Worm (Caenorhabditis elegans) whole organism, L4 larva: Measurements from ENCODE around the gene srh-148.

Experiments
- F26F4.8 ChIP-seq: fragments of 200-800 bp; sonication (Bioruptor generic); conservative IDR thresholded peaks from 2 replicates; pipeline ENCODE4 v1.3.6; 2022; ENCODE audit warnings: missing genetic modification characterization, missing compliant biosample characterization
- F37D6.2 ChIP-seq: sonication (generic microtip); optimal IDR thresholded peaks from 2 replicates; lab custom pipeline; 2016; ENCODE audit warnings: mild to moderate bottlenecking, missing genetic modification characterization, missing compliant biosample characterization
- T20F7.1 ChIP-seq: fragments of 200-800 bp; sonication (Bioruptor generic); optimal IDR thresholded peaks from 2 replicates; lab custom pipeline; 2018; ENCODE audit warnings: mild to moderate bottlenecking, missing genetic modification characterization, missing compliant biosample characterization
- Y48G9A.11 ChIP-seq: fragments of 200-800 bp; sonication (Bioruptor generic); IDR thresholded peaks from 2 replicates; pipeline ENCODE4 v1.3.6; 2022; ENCODE audit warnings: missing genetic modification reagents, missing genetic modification characterization, missing compliant biosample characterization
- ZK337.2 ChIP-seq: fragments of 200-800 bp; sonication (Bioruptor generic); IDR thresholded peaks from 2 replicates; pipeline ENCODE4 v1.3.6; 2022; ENCODE audit warnings: missing genetic modification reagents, missing genetic modification characterization, missing compliant biosample characterization
- aly-2 ChIP-seq: sonication (generic microtip); optimal IDR thresholded peaks from 2 replicates; lab custom pipeline; 2018; ENCODE audit warnings: missing biosample characterization, missing genetic modification characterization
- ama-1 ChIP-seq: fragments of 150-350 bp; optimal IDR thresholded peaks from 2 replicates; lab custom pipeline; 2014; ENCODE audit warnings: inconsistent platforms, mixed read lengths
- attf-4 ChIP-seq: sonication (generic microtip); optimal IDR thresholded peaks from 3 replicates; lab custom pipeline; 2017; ENCODE audit warnings: missing biosample characterization, missing genetic modification characterization
- ceh-20 ChIP-seq: fragments of 200-800 bp; sonication (Bioruptor generic); IDR thresholded peaks from 2 replicates; pipeline ENCODE4 v1.3.6; 2022; ENCODE audit warnings: missing genetic modification reagents, missing genetic modification characterization, missing compliant biosample characterization
- ceh-28 ChIP-seq: fragments of 150-350 bp; optimal IDR thresholded peaks from 2 replicates; lab custom pipeline; 2014; ENCODE audit warnings: missing biosample characterization, missing genetic modification reagents, missing genetic modification characterization
- ceh-32 ChIP-seq: sonication (generic microtip); optimal IDR thresholded peaks from 2 replicates; lab custom pipeline; 2016; ENCODE audit warnings: mild to moderate bottlenecking, missing genetic modification characterization, missing compliant biosample characterization; ENCODE audit not compliant: poor library complexity
- ceh-82 ChIP-seq: sonication (generic microtip); optimal IDR thresholded peaks from 2 replicates; lab custom pipeline; 2017; ENCODE audit warnings: missing biosample characterization, missing genetic modification characterization
- ces-1 ChIP-seq: fragments of 150-350 bp; sonication (generic microtip); optimal IDR thresholded peaks from 4 replicates; lab custom pipeline; 2014; ENCODE audit warnings: missing biosample characterization, missing genetic modification reagents, missing genetic modification characterization
- cey-2 ChIP-seq: sonication (generic microtip); optimal IDR thresholded peaks from 3 replicates; lab custom pipeline; 2017; ENCODE audit warnings: missing genetic modification characterization, mild to moderate bottlenecking, missing compliant biosample characterization, antibody characterized with exemption, borderline replicate concordance; ENCODE audit not compliant: insufficient read depth
- daf-12 ChIP-seq: fragments of 150-350 bp; optimal IDR thresholded peaks from 2 replicates; lab custom pipeline; 2014; ENCODE audit warnings: missing biosample characterization, missing genetic modification reagents, missing genetic modification characterization
- daf-8 ChIP-seq: fragments of 200-800 bp; sonication (Bioruptor generic); IDR thresholded peaks from 2 replicates; pipeline ENCODE4 v1.3.6; 2022; ENCODE audit warnings: missing genetic modification characterization, missing compliant biosample characterization
- dmd-6 ChIP-seq: fragments of 200-800 bp; sonication (Bioruptor generic); IDR thresholded peaks from 2 replicates; pipeline ENCODE4 v1.3.6; 2022; ENCODE audit warnings: missing genetic modification reagents, missing genetic modification characterization, missing compliant biosample characterization
- dmd-9 ChIP-seq: fragments of 200-800 bp; sonication (Bioruptor generic); IDR thresholded peaks from 2 replicates; pipeline ENCODE4 v1.3.6; 2022; ENCODE audit warnings: missing genetic modification reagents, missing genetic modification characterization, missing compliant biosample characterization
- egl-27 ChIP-seq: sonication (generic microtip); optimal IDR thresholded peaks from 3 replicates; lab custom pipeline; 2017; ENCODE audit warnings: missing biosample characterization, missing genetic modification reagents, missing genetic modification characterization
- egl-43 ChIP-seq: fragments of 200-800 bp; sonication (Bioruptor generic); IDR thresholded peaks from 2 replicates; pipeline ENCODE4 v1.3.6; 2022; ENCODE audit warnings: missing genetic modification reagents, missing genetic modification characterization, missing compliant biosample characterization
- fkh-10 ChIP-seq: fragments of 150-350 bp; optimal IDR thresholded peaks from 2 replicates; lab custom pipeline; 2014; ENCODE audit warnings: missing biosample characterization, missing genetic modification reagents, missing genetic modification characterization
- fos-1 ChIP-seq: fragments of 150-350 bp; optimal IDR thresholded peaks from 2 replicates; lab custom pipeline; 2014; ENCODE audit warnings: missing biosample characterization, missing genetic modification characterization
- hif-1 ChIP-seq, 2 experiments: sonication (generic microtip); optimal IDR thresholded peaks; 2 replicates each; lab custom pipeline; 2016 to 2017; ENCODE audit warnings: missing compliant biosample characterization in 2 of 2, missing genetic modification characterization in 2 of 2, missing genetic modification reagents in 2 of 2, missing genotype in 2 of 2, mild to moderate bottlenecking in 1 of 2
- hlh-30 ChIP-seq: sonication (generic microtip); optimal IDR thresholded peaks from 2 replicates; lab custom pipeline; 2017; ENCODE audit warnings: antibody characterized with exemption, mild to moderate bottlenecking, missing genetic modification characterization, missing compliant biosample characterization; ENCODE audit not compliant: insufficient read depth
- hmg-1.1 ChIP-seq: fragments of 200-800 bp; sonication (Bioruptor generic); IDR thresholded peaks from 2 replicates; pipeline ENCODE4 v1.3.6; 2022; ENCODE audit warnings: missing genetic modification reagents, missing genetic modification characterization, missing compliant biosample characterization
- jun-1 ChIP-seq: fragments of 150-350 bp; optimal IDR thresholded peaks from 2 replicates; lab custom pipeline; 2014; ENCODE audit warnings: missing biosample characterization, missing genetic modification reagents, missing genetic modification characterization
- lin-1 ChIP-seq: fragments of 200-800 bp; sonication (Bioruptor generic); IDR thresholded peaks from 2 replicates; pipeline ENCODE4 v1.3.6; 2022; ENCODE audit warnings: missing genetic modification reagents, missing genetic modification characterization, missing compliant biosample characterization
- lin-13 ChIP-seq: fragments of 150-350 bp; optimal IDR thresholded peaks from 2 replicates; lab custom pipeline; 2014; ENCODE audit warnings: missing biosample characterization, missing genetic modification reagents, missing genetic modification characterization
- lin-29 ChIP-seq: fragments of 200-800 bp; sonication (Bioruptor generic); IDR thresholded peaks from 2 replicates; pipeline ENCODE4 v1.3.6; 2022; ENCODE audit warnings: missing genetic modification reagents, missing genetic modification characterization, missing compliant biosample characterization
- lin-38 ChIP-seq: fragments of 200-800 bp; sonication (Bioruptor generic); IDR thresholded peaks from 2 replicates; pipeline ENCODE4 v1.3.6; 2022; ENCODE audit warnings: missing genetic modification reagents, missing genetic modification characterization, missing compliant biosample characterization
- lin-39 ChIP-seq: fragments of 150-350 bp; optimal IDR thresholded peaks from 2 replicates; lab custom pipeline; 2014; ENCODE audit warnings: missing biosample characterization, missing genetic modification reagents, missing genetic modification characterization
- madf-5 ChIP-seq, 2 experiments: fragments of 200-800 bp; sonication (Bioruptor generic); IDR thresholded peaks; 2 replicates each; pipeline ENCODE4 v1.3.6; 2022; ENCODE audit warnings: missing compliant biosample characterization in 2 of 2, missing genetic modification characterization in 2 of 2
- mdl-1 ChIP-seq, 2 experiments: fragments of 150-350 bp in 1 of 2; sonication (generic microtip) in 1 of 2; optimal IDR thresholded peaks; 2 replicates each; lab custom pipeline; 2014 to 2017; ENCODE audit warnings: missing biosample characterization in 2 of 2, missing genetic modification characterization in 2 of 2
- mdt-29 ChIP-seq: fragments of 200-800 bp; sonication (Bioruptor generic); IDR thresholded peaks from 2 replicates; pipeline ENCODE4 v1.3.6; 2022; ENCODE audit warnings: missing genetic modification reagents, missing genetic modification characterization, missing compliant biosample characterization
- mep-1 ChIP-seq: fragments of 150-350 bp; sonication (generic microtip); optimal IDR thresholded peaks from 3 replicates; lab custom pipeline; 2014; ENCODE audit warnings: missing biosample characterization, missing genetic modification characterization
- mxl-2 ChIP-seq: fragments of 200-800 bp; sonication (Bioruptor generic); conservative IDR thresholded peaks from 2 replicates; pipeline ENCODE4 v1.3.6; 2022; ENCODE audit warnings: missing genetic modification reagents, missing genetic modification characterization, missing compliant biosample characterization
- nhr-237 ChIP-seq: sonication (generic microtip); optimal IDR thresholded peaks from 2 replicates; lab custom pipeline; 2017; ENCODE audit warnings: missing biosample characterization, missing genetic modification characterization
- nhr-28 ChIP-seq: fragments of 150-350 bp; optimal IDR thresholded peaks from 2 replicates; lab custom pipeline; 2014; ENCODE audit warnings: missing biosample characterization, missing genetic modification characterization
- nhr-48 ChIP-seq: sonication (generic microtip); optimal IDR thresholded peaks from 2 replicates; lab custom pipeline; 2016; ENCODE audit warnings: mild to moderate bottlenecking, missing genetic modification characterization, missing compliant biosample characterization
- nhr-77 ChIP-seq: fragments of 150-350 bp; optimal IDR thresholded peaks from 2 replicates; lab custom pipeline; 2014; ENCODE audit warnings: missing biosample characterization, missing genetic modification characterization
- pha-4 ChIP-seq, 2 experiments: fragments of 150-350 bp in 1 of 2; fragments of 200-800 bp in 1 of 2; sonication (Bioruptor generic) in 1 of 2; IDR thresholded peaks in 1 of 2; optimal IDR thresholded peaks in 1 of 2; 2 replicates each; pipeline versions ENCODE4 v1.3.6 to Lab custom; 2014 to 2022; ENCODE audit warnings: missing genetic modification characterization in 2 of 2, missing genetic modification reagents in 2 of 2, missing biosample characterization in 1 of 2, missing compliant biosample characterization in 1 of 2
- pqm-1 ChIP-seq: sonication (generic microtip); optimal IDR thresholded peaks from 2 replicates; lab custom pipeline; 2017; ENCODE audit warnings: missing biosample characterization, missing genetic modification characterization
- rbr-2 ChIP-seq: sonication (generic microtip); optimal IDR thresholded peaks from 2 replicates; lab custom pipeline; 2016; ENCODE audit warnings: missing genotype, missing genetic modification characterization, missing compliant biosample characterization
- set-16 ChIP-seq: fragments of 200-800 bp; sonication (Bioruptor generic); IDR thresholded peaks from 2 replicates; pipeline ENCODE4 v1.3.6; 2022; ENCODE audit warnings: missing genetic modification reagents, missing genetic modification characterization, missing compliant biosample characterization
- skn-1 ChIP-seq: fragments of 150-350 bp; optimal IDR thresholded peaks from 2 replicates; lab custom pipeline; 2014; ENCODE audit warnings: missing biosample characterization, missing genetic modification characterization
- snpc-4 ChIP-seq: fragments of 150-350 bp; optimal IDR thresholded peaks from 2 replicates; lab custom pipeline; 2014; ENCODE audit warnings: missing biosample characterization, missing genetic modification characterization
- unc-130 ChIP-seq: sonication (generic microtip); optimal IDR thresholded peaks from 2 replicates; lab custom pipeline; 2016; ENCODE audit warnings: missing genetic modification reagents, missing genetic modification characterization, missing compliant biosample characterization
- unc-62 ChIP-seq, 3 experiments: fragments of 150-350 bp in 1 of 3; sonication (generic microtip); optimal IDR thresholded peaks in 2 of 3; peaks in 1 of 3; 1 replicate in 1 of 3; 2 replicates in 2 of 3; lab custom pipeline; 2014 to 2017; ENCODE audit warnings: missing biosample characterization in 3 of 3, missing genetic modification characterization in 3 of 3, missing genetic modification reagents in 3 of 3, missing genotype in 1 of 3
- zfp-2 ChIP-seq: sonication (generic microtip); optimal IDR thresholded peaks from 2 replicates; lab custom pipeline; 2016; ENCODE audit warnings: mild to moderate bottlenecking, missing genetic modification characterization, missing compliant biosample characterization
- zip-2 ChIP-seq: fragments of 150-350 bp; optimal IDR thresholded peaks from 2 replicates; lab custom pipeline; 2014; ENCODE audit warnings: missing biosample characterization, missing genetic modification characterization
- ztf-7 ChIP-seq: fragments of 150-350 bp; optimal IDR thresholded peaks from 2 replicates; lab custom pipeline; 2014; ENCODE audit warnings: missing biosample characterization, missing genetic modification characterization

Gene srh-148

DNA sequence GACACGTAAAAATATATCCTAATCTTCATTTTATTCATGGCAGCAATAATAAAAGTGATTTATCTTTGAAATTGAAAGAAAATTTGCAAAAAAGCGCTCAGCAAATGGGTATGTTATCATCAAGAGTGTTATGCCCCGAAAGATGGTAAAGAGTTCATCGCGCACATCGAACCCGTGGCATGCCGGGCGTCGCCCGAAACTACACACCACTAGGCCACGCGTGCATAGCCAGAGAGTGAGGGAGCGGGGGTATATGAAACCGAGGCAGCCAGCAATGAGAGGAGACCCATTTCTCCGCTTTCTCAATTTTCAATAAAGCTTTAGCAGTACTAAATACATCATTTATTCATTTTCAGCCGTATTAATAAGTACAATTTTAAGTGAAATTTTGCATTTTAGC, 15.6 kb upstream of the srh-148 start (continued):
- TF ChIP-seq rbr-2: peak; percentile 87
- TF ChIP-seq lin-13: peak; percentile 47
- peak in 1 of 2 experiments; percentile 2 for TF ChIP-seq mdl-1 (tag; optimal IDR thresholded peaks at IDR 0.05; lab: Kevin White, UChicago)
- TF ChIP-seq zfp-2 (tag; lab: Kevin White, UChicago): peak; percentile 71
- TF ChIP-seq skn-1 (tag; lab: Kevin White, UChicago): no peak
- TF ChIP-seq lin-38 (GFP tag; lab: Robert Waterston, UW): peak; percentile 90
- peak; percentile 98 for TF ChIP-seq hmg-1.1 (GFP tag; lab: Robert Waterston, UW)
- TF ChIP-seq ama-1 (lab: Kevin White, UChicago): no peak
- peak; percentile 86 for TF ChIP-seq mxl-2 (GFP tag; lab: Robert Waterston, UW)
- TF ChIP-seq set-16 (GFP tag; lab: Robert Waterston, UW): no peak; the same call in 1 of the 2 replicates
- peak; percentile 64 to 80 for TF ChIP-seq hif-1 (tag; optimal IDR thresholded peaks at IDR 0.05; lab: Kevin White, UChicago)
- TF ChIP-seq ceh-32 (tag; lab: Kevin White, UChicago): peak; percentile 72
- TF ChIP-seq cey-2 (tag; lab: Kevin White, UChicago): no peak
- TF ChIP-seq zip-2 (tag; lab: Kevin White, UChicago): peak; percentile 41
- TF ChIP-seq ceh-28 (tag; lab: Kevin White, UChicago): no peak
- peak; percentile 84 for TF ChIP-seq lin-29 (GFP tag; lab: Robert Waterston, UW)
- peak; percentile 78 for TF ChIP-seq hlh-30 (tag; lab: Kevin White, UChicago)
- peak; percentile 85 for TF ChIP-seq dmd-9 (GFP tag; lab: Robert Waterston, UW)
- peak; percentile 26 for TF ChIP-seq ces-1 (GFP tag; lab: Kevin White, UChicago)
- no peak for TF ChIP-seq attf-4 (tag; lab: Kevin White, UChicago)
- peak; percentile 90 for TF ChIP-seq lin-1 (GFP tag; lab: Robert Waterston, UW)
- no peak for TF ChIP-seq fos-1 (tag; lab: Kevin White, UChicago)
- no peak for TF ChIP-seq pqm-1
- peak; percentile 88 for TF ChIP-seq mdt-29 (GFP tag; lab: Robert Waterston, UW)
- TF ChIP-seq lin-39 (tag; lab: Kevin White, UChicago): no peak
- TF ChIP-seq pha-4 (GFP tag; IDR thresholded peaks at IDR 0.05; lab: Robert Waterston, UW): peak; percentile 97
- TF ChIP-seq pha-4 (tag; optimal IDR thresholded peaks at IDR 0.05; lab: Kevin White, UChicago): no peak
- TF ChIP-seq ZK337.2: peak; percentile 93
- peak; percentile 77 for TF ChIP-seq T20F7.1 (GFP tag; lab: Kevin White, UChicago)
- TF ChIP-seq snpc-4 (tag; lab: Kevin White, UChicago): peak; percentile 10
- peak; percentile 86 for TF ChIP-seq nhr-48
- TF ChIP-seq unc-130 (GFP tag; lab: Kevin White, UChicago): peak; percentile 84
- TF ChIP-seq dmd-6 (GFP tag; lab: Robert Waterston, UW): peak; percentile 89
- TF ChIP-seq daf-12 (tag; lab: Kevin White, UChicago): no peak
- TF ChIP-seq nhr-28 (tag; lab: Kevin White, UChicago): peak; percentile 52
- TF ChIP-seq egl-27 (tag; lab: Kevin White, UChicago): no peak
- TF ChIP-seq egl-43 (GFP tag; lab: Robert Waterston, UW): peak; percentile 99
- no peak for TF ChIP-seq mep-1 (tag; lab: Kevin White, UChicago)
- TF ChIP-seq unc-62 (GFP tag; optimal IDR thresholded peaks at IDR 0.05 in 1 of 2; lab: Kevin White, UChicago): no peak
- TF ChIP-seq unc-62 (tag; optimal IDR thresholded peaks at IDR 0.05; lab: Kevin White, UChicago): peak; percentile 54
- peak; percentile 74 for TF ChIP-seq aly-2 (tag; lab: Kevin White, UChicago)
- TF ChIP-seq F37D6.2 (tag; lab: Kevin White, UChicago): peak; percentile 59
- peak; percentile 79 for TF ChIP-seq nhr-77 (tag; lab: Kevin White, UChicago)
- TF ChIP-seq nhr-237 (tag; lab: Kevin White, UChicago): no peak
- TF ChIP-seq ceh-20: peak; percentile 69
- peak; percentile 97 to 99 for TF ChIP-seq madf-5 (GFP tag; IDR thresholded peaks at IDR 0.05; lab: Robert Waterston, UW)
- TF ChIP-seq daf-8: peak; percentile 94
- no peak for TF ChIP-seq fkh-10
- TF ChIP-seq F26F4.8: peak; percentile 98
- no peak for TF ChIP-seq ceh-82 (tag; lab: Kevin White, UChicago)
- TF ChIP-seq Y48G9A.11: peak; percentile 91
- peak; percentile 78 for TF ChIP-seq jun-1 (tag; lab: Kevin White, UChicago)
- TF ChIP-seq ztf-7 (tag; lab: Kevin White, UChicago): peak; percentile 80
